Fruit fly (Drosophila melanogaster): Measurements from ENCODE around the gene Odj.

Gene Odj

dm6 chr3R:17810951-17811706 lies 2.1 kb upstream of the Odj start, which contains the start of the genes Alg1 and tinc (continued):
- TF ChIP-seq hkb (optimal IDR thresholded peaks at IDR 0.05) (no peak), hkb (GFP tag; IDR thresholded peaks at IDR 0.05) (peak; percentile 52), Optix (GFP tag; IDR thresholded peaks at IDR 0.05) (no peak), CG12769 (tag; optimal IDR thresholded peaks at IDR 0.05) (no peak), dimm (GFP tag; IDR thresholded peaks at IDR 0.05) (no peak), gsb-n (tag; optimal IDR thresholded peaks at IDR 0.05) (peak; percentile 52), CG17829 (tag; optimal IDR thresholded peaks at IDR 0.05) (peak; percentile 78), dati (GFP tag; IDR thresholded peaks at IDR 0.05) (no peak), exex (tag; optimal IDR thresholded peaks at IDR 0.05) (peak; percentile 46), CG14965 (GFP tag; optimal IDR thresholded peaks at IDR 0.05; ENCODE audit: borderline replicate concordance) (no peak), prd (optimal IDR thresholded peaks at IDR 0.05) (no peak), prd (GFP tag; IDR thresholded peaks at IDR 0.05) (peak; percentile 56), bcd (GFP tag; optimal IDR thresholded peaks at IDR 0.05) (peak; percentile 45), ssp (GFP tag; IDR thresholded peaks at IDR 0.05) (0 out of 2 replicates have a peak, but pooled peaks have one; percentile 27), Dp (GFP tag; optimal IDR thresholded peaks at IDR 0.05) (peak; percentile 74), seq (GFP tag; IDR thresholded peaks at IDR 0.05) (no peak), corto (GFP tag; optimal IDR thresholded peaks at IDR 0.05) (no peak), CG10321 (GFP tag; IDR thresholded peaks at IDR 0.05) (no peak), bowl (GFP tag; IDR thresholded peaks at IDR 0.05) (no peak), gce (GFP tag; IDR thresholded peaks at IDR 0.05) (no peak), Hmr (GFP tag; optimal IDR thresholded peaks at IDR 0.05) (peak; percentile 76), Vsx1 (GFP tag; optimal IDR thresholded peaks at IDR 0.05) (no peak), eve (GFP tag; optimal IDR thresholded peaks at IDR 0.05) (no peak), sr (GFP tag; IDR thresholded peaks at IDR 0.05) (no peak), ab (GFP tag; optimal IDR thresholded peaks at IDR 0.05) (no peak), Nf-YC (tag; optimal IDR thresholded peaks at IDR 0.05) (peak; percentile 76), CG9437 (GFP tag; optimal IDR thresholded peaks at IDR 0.05) (peak; percentile 53), NFAT (GFP tag; IDR thresholded peaks at IDR 0.05) (no peak; the same call in 1 of the 2 replicates), pnt (GFP tag; optimal IDR thresholded peaks at IDR 0.05) (no peak), fd102C (GFP tag; optimal IDR thresholded peaks at IDR 0.05) (no peak), CG3281 (GFP tag; optimal IDR thresholded peaks at IDR 0.05) (peak; percentile 64), CG15601 (tag; optimal IDR thresholded peaks at IDR 0.05) (peak; percentile 74), CG16815 (GFP tag; optimal IDR thresholded peaks at IDR 0.05) (no peak), CG11560 (tag; IDR thresholded peaks at IDR 0.05) (no peak), H15 (GFP tag; IDR thresholded peaks at IDR 0.05) (no peak), Six4 (GFP tag; optimal IDR thresholded peaks at IDR 0.05) (peak; percentile 42), so (GFP tag; IDR thresholded peaks at IDR 0.05) (no peak), Hsf (GFP tag; optimal IDR thresholded peaks at IDR 0.05) (peak; percentile 65), sens (GFP tag) (peak; percentile 71), CG4282 (GFP tag; optimal IDR thresholded peaks at IDR 0.05) (no peak), CG8478 (optimal IDR thresholded peaks at IDR 0.05) (no peak), wor (GFP tag; IDR thresholded peaks at IDR 0.05) (no peak), CG32532 (GFP tag; IDR thresholded peaks at IDR 0.05) (peak; percentile 79), CG2120 (GFP tag; optimal IDR thresholded peaks at IDR 0.05) (peak; percentile 84), CG2875 (GFP tag; optimal IDR thresholded peaks at IDR 0.05) (no peak), tin (GFP tag; optimal IDR thresholded peaks at IDR 0.05) (peak; percentile 33), lilli (GFP tag; optimal IDR thresholded peaks at IDR 0.05) (peak; percentile 78), HLH3B (GFP tag; IDR thresholded peaks at IDR 0.05) (peak; percentile 31; the same call in 1 of the 2 replicates), CG12659 (GFP tag; optimal IDR thresholded peaks at IDR 0.05) (peak; percentile 81), CG30403 (GFP tag; optimal IDR thresholded peaks at IDR 0.05) (peak; percentile 77), pho (GFP tag; optimal IDR thresholded peaks at IDR 0.05) (peak; percentile 66), Mes4 (GFP tag; optimal IDR thresholded peaks at IDR 0.05) (no peak)
